Fruit fly (Drosophila melanogaster) whole organism, embryonic: ENCODE results near the gene CG7548.

Experiments used
- BEAF-32 ChIP-seq: fragments of 200-800 bp; sonication (Bioruptor generic); optimal IDR thresholded peaks from 3 replicates; lab custom pipeline; 2017; ENCODE audit warnings: missing biosample characterization, missing genetic modification characterization, mild to moderate bottlenecking, moderate library complexity, missing genetic modification reagents
- Blimp-1 ChIP-seq: fragments of 200-800 bp; sonication (Bioruptor generic); optimal IDR thresholded peaks from 3 replicates; lab custom pipeline; 2018; ENCODE audit warnings: missing biosample characterization, missing genetic modification characterization, mild to moderate bottlenecking, moderate library complexity, missing genetic modification reagents
- C15 ChIP-seq: fragments of 200-800 bp; sonication (Bioruptor generic); IDR thresholded peaks from 3 replicates; pipeline ENCODE4 v1.3.6; 2022; ENCODE audit warnings: missing biosample characterization, missing genetic modification characterization
- CG11504 ChIP-seq: fragments of 200-800 bp; sonication (Bioruptor generic); optimal IDR thresholded peaks from 3 replicates; lab custom pipeline; 2019; ENCODE audit warnings: missing biosample characterization, mild to moderate bottlenecking, missing genetic modification characterization, moderate library complexity
- CG12155 ChIP-seq: fragments of 200-800 bp; sonication (Bioruptor generic); optimal IDR thresholded peaks from 3 replicates; lab custom pipeline; 2016; ENCODE audit warnings: missing biosample characterization, missing genetic modification characterization
- CG12769 ChIP-seq: fragments of 200-800 bp; sonication (Bioruptor generic); optimal IDR thresholded peaks from 2 replicates; lab custom pipeline; 2019; ENCODE audit warnings: missing biosample characterization, mild to moderate bottlenecking, missing genetic modification characterization, moderate library complexity
- CG14014 ChIP-seq: fragments of 200-800 bp; sonication (Bioruptor generic); IDR thresholded peaks from 2 replicates; pipeline ENCODE4 v1.3.6; 2022; ENCODE audit warnings: missing biosample characterization, missing genetic modification characterization
- CG14667 ChIP-seq: fragments of 200-800 bp; sonication (Bioruptor generic); IDR thresholded peaks from 2 replicates; pipeline ENCODE4 v1.3.6; 2022; ENCODE audit warnings: missing biosample characterization, missing genetic modification characterization
- CG15514 ChIP-seq: fragments of 200-800 bp; sonication (Bioruptor generic); optimal IDR thresholded peaks from 3 replicates; lab custom pipeline; 2017; ENCODE audit warnings: missing biosample characterization, missing genetic modification characterization, mild to moderate bottlenecking, moderate library complexity, missing genetic modification reagents
- CG15601 ChIP-seq: fragments of 200-800 bp; sonication (Bioruptor generic); optimal IDR thresholded peaks from 3 replicates; lab custom pipeline; 2019; ENCODE audit warnings: missing biosample characterization, mild to moderate bottlenecking, missing genetic modification characterization, moderate library complexity
- CG15696 ChIP-seq: fragments of 200-800 bp; sonication (Bioruptor generic); optimal IDR thresholded peaks from 2 replicates; lab custom pipeline; 2019; ENCODE audit warnings: missing biosample characterization, mild to moderate bottlenecking, missing genetic modification characterization, moderate library complexity
- CG18619 ChIP-seq: fragments of 200-800 bp; sonication (Bioruptor generic); optimal IDR thresholded peaks from 3 replicates; lab custom pipeline; 2017; ENCODE audit warnings: missing biosample characterization, mild to moderate bottlenecking, missing genetic modification characterization
- CG2129 ChIP-seq: fragments of 200-800 bp; sonication (Bioruptor generic); IDR thresholded peaks from 2 replicates; pipeline ENCODE4 v1.3.6; 2022; ENCODE audit warnings: missing biosample characterization, missing genetic modification characterization; ENCODE audit not compliant: partially characterized antibody
- CG2875 ChIP-seq: fragments of 200-800 bp; sonication (Bioruptor generic); optimal IDR thresholded peaks from 2 replicates; lab custom pipeline; 2017; ENCODE audit warnings: missing biosample characterization, mild to moderate bottlenecking, missing genetic modification characterization, missing genetic modification reagents
- CG3726 ChIP-seq: fragments of 200-800 bp; sonication (Bioruptor generic); IDR thresholded peaks from 3 replicates; pipeline ENCODE4, ENCODE4 v1.3.6; 2022; ENCODE audit warnings: missing biosample characterization, missing genetic modification characterization
- CG3995 ChIP-seq: fragments of 200-800 bp; sonication (Bioruptor generic); optimal IDR thresholded peaks from 3 replicates; lab custom pipeline; 2016; ENCODE audit warnings: missing biosample characterization, missing genetic modification characterization
- CG4617 ChIP-seq: fragments of 200-800 bp; sonication (Bioruptor generic); optimal IDR thresholded peaks from 3 replicates; lab custom pipeline; 2016; ENCODE audit warnings: missing biosample characterization, missing genetic modification characterization, borderline replicate concordance
- CG4707 ChIP-seq: fragments of 200-800 bp; sonication (Bioruptor generic); optimal IDR thresholded peaks from 2 replicates; lab custom pipeline; 2018; ENCODE audit warnings: missing biosample characterization, mild to moderate bottlenecking, missing genetic modification characterization, moderate library complexity
- CG4730 ChIP-seq: fragments of 200-800 bp; sonication (Bioruptor generic); IDR thresholded peaks from 2 replicates; pipeline ENCODE4 v1.3.6; 2022; ENCODE audit warnings: missing biosample characterization, missing genetic modification characterization
- CG6854 ChIP-seq: fragments of 200-800 bp; sonication (Bioruptor generic); optimal IDR thresholded peaks from 3 replicates; lab custom pipeline; 2017; ENCODE audit warnings: missing biosample characterization, mild to moderate bottlenecking, missing genetic modification characterization
- CG7839 ChIP-seq: fragments of 200-800 bp; sonication (Bioruptor generic); optimal IDR thresholded peaks from 3 replicates; lab custom pipeline; 2018; ENCODE audit warnings: missing biosample characterization, mild to moderate bottlenecking, missing genetic modification characterization, moderate library complexity
- CG7963 ChIP-seq: fragments of 200-800 bp; sonication (Bioruptor generic); IDR thresholded peaks from 3 replicates; pipeline ENCODE4 v1.3.6; 2022; ENCODE audit warnings: missing biosample characterization, missing genetic modification characterization; ENCODE audit not compliant: partially characterized antibody
- CG8089 ChIP-seq: fragments of 200-800 bp; sonication (Bioruptor generic); optimal IDR thresholded peaks from 3 replicates; lab custom pipeline; 2016; ENCODE audit warnings: missing biosample characterization, missing genetic modification characterization
- CG8290 ChIP-seq, 3 experiments: fragments of 200-800 bp; sonication (Bioruptor generic); optimal IDR thresholded peaks; 2 replicates each; lab custom pipeline; 2016 to 2019; ENCODE audit warnings: missing biosample characterization in 3 of 3, missing genetic modification characterization in 3 of 3, mild to moderate bottlenecking in 2 of 3, moderate library complexity in 1 of 3
- CG9215 ChIP-seq: fragments of 200-800 bp; sonication (Bioruptor generic); IDR thresholded peaks from 2 replicates; pipeline ENCODE4 v1.3.6; 2022; ENCODE audit warnings: missing biosample characterization, missing genetic modification characterization
- CG9437 ChIP-seq: fragments of 200-800 bp; sonication (Bioruptor generic); optimal IDR thresholded peaks from 2 replicates; lab custom pipeline; 2018; ENCODE audit warnings: missing biosample characterization, mild to moderate bottlenecking, missing genetic modification characterization
- Camta ChIP-seq: fragments of 200-800 bp; sonication (Bioruptor generic); optimal IDR thresholded peaks from 2 replicates; lab custom pipeline; 2016; ENCODE audit warnings: missing biosample characterization, missing genetic modification characterization
- D ChIP-seq, 2 experiments: fragments of 200-800 bp in 1 of 2; fragments of >200 bp in 1 of 2; sonication (Bioruptor generic) in 1 of 2; optimal IDR thresholded peaks; 2 replicates in 1 of 2; 3 replicates in 1 of 2; lab custom pipeline; 2017; ENCODE audit warnings: mild to moderate bottlenecking in 1 of 2, missing biosample characterization in 1 of 2, missing genetic modification characterization in 1 of 2, missing genetic modification reagents in 1 of 2
- Ets97D ChIP-seq: fragments of 200-800 bp; sonication (Bioruptor generic); optimal IDR thresholded peaks from 3 replicates; lab custom pipeline; 2016; ENCODE audit warnings: missing biosample characterization, missing genetic modification characterization
- Hr51 ChIP-seq, 2 experiments: fragments of 200-800 bp; sonication (Bioruptor generic); optimal IDR thresholded peaks; 2 replicates in 1 of 2; 3 replicates in 1 of 2; lab custom pipeline; 2016 to 2018; ENCODE audit warnings: missing biosample characterization in 2 of 2, missing genetic modification characterization in 2 of 2, mild to moderate bottlenecking in 1 of 2, moderate library complexity in 1 of 2
- Max ChIP-seq: fragments of 200-800 bp; sonication (Bioruptor generic); optimal IDR thresholded peaks from 2 replicates; lab custom pipeline; 2016; ENCODE audit warnings: missing biosample characterization, mild to moderate bottlenecking, missing genetic modification characterization
- Myb ChIP-seq: fragments of 200-800 bp; sonication (Bioruptor generic); optimal IDR thresholded peaks from 2 replicates; lab custom pipeline; 2016; ENCODE audit warnings: missing biosample characterization, missing genetic modification characterization
- Rx ChIP-seq: fragments of 200-800 bp; sonication (Bioruptor generic); IDR thresholded peaks from 2 replicates; pipeline ENCODE4 v1.3.6; 2022; ENCODE audit warnings: missing biosample characterization, missing genetic modification characterization
- Sox100B ChIP-seq: fragments of 200-800 bp; sonication (Bioruptor generic); optimal IDR thresholded peaks from 3 replicates; lab custom pipeline; 2018; ENCODE audit warnings: missing biosample characterization, mild to moderate bottlenecking, missing genetic modification characterization
- TFAM ChIP-seq: fragments of 200-800 bp; sonication (Bioruptor generic); optimal IDR thresholded peaks from 2 replicates; lab custom pipeline; 2017; ENCODE audit warnings: missing biosample characterization, missing genetic modification characterization, inconsistent platforms
- Xrp1 ChIP-seq: fragments of 200-800 bp; sonication (Bioruptor generic); IDR thresholded peaks from 2 replicates; pipeline ENCODE4 v1.3.6; 2022; ENCODE audit warnings: missing biosample characterization, missing genetic modification characterization
- crc ChIP-seq: fragments of 200-800 bp; sonication (Bioruptor generic); optimal IDR thresholded peaks from 2 replicates; lab custom pipeline; 2016; ENCODE audit warnings: missing biosample characterization, missing genetic modification characterization
- cwo ChIP-seq: fragments of 200-800 bp; sonication (Bioruptor generic); optimal IDR thresholded peaks from 3 replicates; lab custom pipeline; 2017; ENCODE audit warnings: missing biosample characterization, missing genetic modification characterization, mild to moderate bottlenecking, moderate library complexity, missing genetic modification reagents
- dmrt11E ChIP-seq: fragments of 200-800 bp; sonication (Bioruptor generic); optimal IDR thresholded peaks from 3 replicates; lab custom pipeline; 2018; ENCODE audit warnings: missing biosample characterization, mild to moderate bottlenecking, missing genetic modification characterization, moderate library complexity
- dmrt99B ChIP-seq: fragments of 200-800 bp; sonication (Bioruptor generic); optimal IDR thresholded peaks from 2 replicates; lab custom pipeline; 2018; ENCODE audit warnings: missing biosample characterization, mild to moderate bottlenecking, missing genetic modification characterization, moderate library complexity
- hkb ChIP-seq, 2 experiments: fragments of 200-800 bp in 1 of 2; fragments of >200 bp in 1 of 2; sonication (Bioruptor generic) in 1 of 2; IDR thresholded peaks in 1 of 2; optimal IDR thresholded peaks in 1 of 2; 2 replicates each; pipeline versions ENCODE4 v1.3.6 to Lab custom; 2017 to 2022; ENCODE audit warnings: missing biosample characterization in 1 of 2, missing genetic modification characterization in 1 of 2
- insv ChIP-seq, 2 experiments: fragments of 200-800 bp; sonication (Bioruptor generic); optimal IDR thresholded peaks; 3 replicates each; lab custom pipeline; 2016 to 2018; ENCODE audit warnings: missing biosample characterization in 2 of 2, missing genetic modification characterization in 2 of 2
- lab ChIP-seq: fragments of 200-800 bp; sonication (Bioruptor generic); optimal IDR thresholded peaks from 3 replicates; lab custom pipeline; 2017; ENCODE audit warnings: missing biosample characterization, missing genetic modification characterization, mild to moderate bottlenecking, moderate library complexity, missing genetic modification reagents
- lmd ChIP-seq: fragments of 200-800 bp; sonication (Bioruptor generic); IDR thresholded peaks from 2 replicates; pipeline ENCODE4 v1.3.6; 2022; ENCODE audit warnings: missing biosample characterization, missing genetic modification characterization
- pros ChIP-seq: fragments of 200-800 bp; sonication (Bioruptor generic); optimal IDR thresholded peaks from 3 replicates; lab custom pipeline; 2019; ENCODE audit warnings: missing biosample characterization, mild to moderate bottlenecking, missing genetic modification characterization, moderate library complexity
- slp2 ChIP-seq: fragments of 200-800 bp; sonication (Bioruptor generic); optimal IDR thresholded peaks from 2 replicates; lab custom pipeline; 2016; ENCODE audit warnings: missing biosample characterization, missing genetic modification characterization
- sug ChIP-seq: fragments of 200-800 bp; optimal IDR thresholded peaks from 2 replicates; lab custom pipeline; 2019; ENCODE audit warnings: missing biosample characterization, mild to moderate bottlenecking, missing genetic modification characterization, moderate library complexity
- unpg ChIP-seq: fragments of 200-800 bp; sonication (Bioruptor generic); optimal IDR thresholded peaks from 3 replicates; lab custom pipeline; 2018; ENCODE audit warnings: missing biosample characterization, mild to moderate bottlenecking, missing genetic modification characterization, moderate library complexity

The CG7548 gene

dm6 chr3L:7521847-7522246 is 15.8 kb upstream of the CG7548 start (continued):
- no peak for TF ChIP-seq Hr51 (GFP tag; optimal IDR thresholded peaks at IDR 0.05; lab: Kevin White, UChicago)
- TF ChIP-seq pros (GFP tag; lab: Kevin White, UChicago) = no peak
- TF ChIP-seq CG2875 (GFP tag; lab: Kevin White, UChicago) = peak; percentile 21
- TF ChIP-seq CG15514 (GFP tag; lab: Kevin White, UChicago) = no peak
- no peak for TF ChIP-seq Myb (GFP tag; lab: Kevin White, UChicago)
- TF ChIP-seq CG12769 (tag; lab: Kevin White, UChicago) = no peak
- TF ChIP-seq CG14014 (GFP tag; lab: Robert Waterston, UW) = peak; percentile 46; the same call in 1 of the 2 replicates
- peak; percentile 59 for TF ChIP-seq Blimp-1 (GFP tag; lab: Kevin White, UChicago)
- TF ChIP-seq lab (GFP tag; lab: Kevin White, UChicago) = no peak
- peak; percentile 57 for TF ChIP-seq CG11504 (tag; lab: Kevin White, UChicago)
- no peak for TF ChIP-seq hkb (optimal IDR thresholded peaks at IDR 0.05; lab: Kevin White, UChicago)
- peak; percentile 60; the same call in 1 of the 2 replicates for TF ChIP-seq hkb (GFP tag; IDR thresholded peaks at IDR 0.05; lab: Robert Waterston, UW)
- TF ChIP-seq CG8089 = no peak
- TF ChIP-seq Sox100B (GFP tag; lab: Kevin White, UChicago) = no peak
- no peak for TF ChIP-seq insv (GFP tag; optimal IDR thresholded peaks at IDR 0.05; lab: Kevin White, UChicago)
- TF ChIP-seq TFAM (GFP tag; lab: Kevin White, UChicago) = no peak
- peak; percentile 37 for TF ChIP-seq lmd (GFP tag; lab: Robert Waterston, UW)
- TF ChIP-seq CG6854 = no peak
- no peak for TF ChIP-seq C15 (GFP tag; lab: Robert Waterston, UW)
- TF ChIP-seq CG7839 (tag; lab: Kevin White, UChicago) = peak; percentile 57
- TF ChIP-seq Rx (GFP tag; lab: Robert Waterston, UW) = no peak
- no peak for TF ChIP-seq CG4707
- no peak for TF ChIP-seq CG14667
- no peak for TF ChIP-seq BEAF-32 (GFP tag; lab: Kevin White, UChicago)
- no peak for TF ChIP-seq CG4617 (GFP tag; lab: Kevin White, UChicago)
- no peak for TF ChIP-seq CG8290 (GFP tag; optimal IDR thresholded peaks at IDR 0.05; lab: Kevin White, UChicago)
- TF ChIP-seq CG8290 (tag; optimal IDR thresholded peaks at IDR 0.05; lab: Kevin White, UChicago) = no peak
- peak; percentile 7 for TF ChIP-seq CG12155 (GFP tag; lab: Kevin White, UChicago)
- TF ChIP-seq dmrt99B (tag; lab: Kevin White, UChicago) = no peak
- TF ChIP-seq CG4730 (GFP tag; lab: Robert Waterston, UW) = 0 out of 2 replicates have a peak, but pooled peaks have one; percentile 17
- no peak for TF ChIP-seq CG7963 (GFP tag; lab: Robert Waterston, UW)
- TF ChIP-seq CG3995 (GFP tag; lab: Kevin White, UChicago) = no peak
- TF ChIP-seq dmrt11E (tag; lab: Kevin White, UChicago) = peak; percentile 52
- TF ChIP-seq Camta = no peak
- TF ChIP-seq CG15601 (tag; lab: Kevin White, UChicago) = no peak
- no peak for TF ChIP-seq sug
- TF ChIP-seq CG9215 (GFP tag; lab: Robert Waterston, UW) = no peak
- no peak for TF ChIP-seq Ets97D (GFP tag; lab: Kevin White, UChicago)
- no peak for TF ChIP-seq Max (GFP tag; lab: Kevin White, UChicago)
- TF ChIP-seq cwo (GFP tag; lab: Kevin White, UChicago) = no peak
- TF ChIP-seq CG18619 (GFP tag; lab: Kevin White, UChicago) = no peak
- TF ChIP-seq D (optimal IDR thresholded peaks at IDR 0.05; lab: Kevin White, UChicago) = no peak
- peak; percentile 32 for TF ChIP-seq D (GFP tag; optimal IDR thresholded peaks at IDR 0.05; lab: Kevin White, UChicago)
- peak; percentile 40 for TF ChIP-seq unpg (GFP tag; lab: Kevin White, UChicago)
- TF ChIP-seq crc (GFP tag; lab: Kevin White, UChicago) = no peak
- no peak for TF ChIP-seq CG2129 (GFP tag; lab: Robert Waterston, UW)
- peak; percentile 71 for TF ChIP-seq Xrp1 (GFP tag; lab: Robert Waterston, UW)
- no peak for TF ChIP-seq CG15696 (tag; lab: Kevin White, UChicago)
- TF ChIP-seq CG9437 (GFP tag; lab: Kevin White, UChicago) = peak; percentile 21
- TF ChIP-seq CG3726 (GFP tag; lab: Robert Waterston, UW) = no peak
- no peak for TF ChIP-seq slp2
